Worm (Caenorhabditis elegans) whole organism, early embryonic: Measurements from ENCODE around the gene lex-1.

Experiments used
- B0310.2 ChIP-seq: sonication (generic microtip); optimal IDR thresholded peaks from 2 replicates; lab custom pipeline; 2016; ENCODE audit warnings: mild to moderate bottlenecking, missing genetic modification characterization, missing compliant biosample characterization
- F13C5.2 ChIP-seq: sonication (generic microtip); optimal IDR thresholded peaks from 2 replicates; lab custom pipeline; 2017; ENCODE audit warnings: mild to moderate bottlenecking, missing genetic modification characterization, inconsistent platforms, missing compliant biosample characterization
- aly-1 ChIP-seq: sonication (generic microtip); optimal IDR thresholded peaks from 2 replicates; lab custom pipeline; 2016; ENCODE audit warnings: missing genetic modification characterization, missing compliant biosample characterization
- ama-1 ChIP-seq: fragments of 150-350 bp; optimal IDR thresholded peaks from 2 replicates; lab custom pipeline; 2014
- ceh-13 ChIP-seq: fragments of 200-800 bp; sonication (Bioruptor generic); optimal IDR thresholded peaks from 2 replicates; lab custom pipeline; 2018; ENCODE audit warnings: mild to moderate bottlenecking, missing genetic modification characterization, missing compliant biosample characterization
- ceh-36 ChIP-seq: sonication (generic microtip); optimal IDR thresholded peaks from 2 replicates; lab custom pipeline; 2016; ENCODE audit warnings: missing genetic modification characterization, inconsistent platforms, missing compliant biosample characterization
- ets-7 ChIP-seq: sonication (generic microtip); optimal IDR thresholded peaks from 2 replicates; lab custom pipeline; 2016; ENCODE audit warnings: missing genotype, missing genetic modification characterization, missing compliant biosample characterization
- flt-1 ChIP-seq: fragments of 200-800 bp; sonication (Bioruptor generic); IDR thresholded peaks from 2 replicates; pipeline ENCODE4 v1.3.6; 2022; ENCODE audit warnings: missing genetic modification characterization, missing compliant biosample characterization
- hmbx-1 ChIP-seq: sonication (generic microtip); optimal IDR thresholded peaks from 2 replicates; lab custom pipeline; 2016; ENCODE audit warnings: mild to moderate bottlenecking, missing genetic modification characterization, missing compliant biosample characterization
- hmg-4 ChIP-seq: fragments of 200-800 bp; sonication (Bioruptor generic); optimal IDR thresholded peaks from 2 replicates; lab custom pipeline; 2018; ENCODE audit warnings: mild to moderate bottlenecking, missing genetic modification characterization, missing compliant biosample characterization
- hnd-1 ChIP-seq: sonication (generic microtip); optimal IDR thresholded peaks from 2 replicates; lab custom pipeline; 2016; ENCODE audit warnings: missing genetic modification characterization, missing compliant biosample characterization
- pes-1 ChIP-seq: fragments of 200-800 bp; sonication (Bioruptor generic); IDR thresholded peaks from 2 replicates; pipeline ENCODE4 v1.3.6; 2022; ENCODE audit warnings: missing genetic modification reagents, missing genetic modification characterization, missing compliant biosample characterization
- scrt-1 ChIP-seq: fragments of 200-800 bp; sonication (Bioruptor generic); IDR thresholded peaks from 2 replicates; pipeline ENCODE4 v1.3.6; 2022; ENCODE audit warnings: missing genetic modification characterization, missing compliant biosample characterization
- sea-1 ChIP-seq: fragments of 200-800 bp; sonication (Bioruptor generic); conservative IDR thresholded peaks from 2 replicates; pipeline ENCODE4 v1.3.6; 2022; ENCODE audit warnings: missing genetic modification characterization, missing compliant biosample characterization
- tbx-11 ChIP-seq: fragments of 200-800 bp; sonication (Bioruptor generic); IDR thresholded peaks from 2 replicates; pipeline ENCODE4 v1.3.6; 2022; ENCODE audit warnings: missing genetic modification characterization, missing compliant biosample characterization
- tbx-37 ChIP-seq: fragments of 200-800 bp; sonication (Bioruptor generic); conservative IDR thresholded peaks from 2 replicates; pipeline ENCODE4 v1.3.6; 2022; ENCODE audit warnings: missing genetic modification reagents, missing genetic modification characterization, missing compliant biosample characterization
- tra-4 ChIP-seq: sonication (generic microtip); optimal IDR thresholded peaks from 2 replicates; lab custom pipeline; 2017; ENCODE audit warnings: missing genetic modification characterization, missing compliant biosample characterization

Gene lex-1

DNA sequence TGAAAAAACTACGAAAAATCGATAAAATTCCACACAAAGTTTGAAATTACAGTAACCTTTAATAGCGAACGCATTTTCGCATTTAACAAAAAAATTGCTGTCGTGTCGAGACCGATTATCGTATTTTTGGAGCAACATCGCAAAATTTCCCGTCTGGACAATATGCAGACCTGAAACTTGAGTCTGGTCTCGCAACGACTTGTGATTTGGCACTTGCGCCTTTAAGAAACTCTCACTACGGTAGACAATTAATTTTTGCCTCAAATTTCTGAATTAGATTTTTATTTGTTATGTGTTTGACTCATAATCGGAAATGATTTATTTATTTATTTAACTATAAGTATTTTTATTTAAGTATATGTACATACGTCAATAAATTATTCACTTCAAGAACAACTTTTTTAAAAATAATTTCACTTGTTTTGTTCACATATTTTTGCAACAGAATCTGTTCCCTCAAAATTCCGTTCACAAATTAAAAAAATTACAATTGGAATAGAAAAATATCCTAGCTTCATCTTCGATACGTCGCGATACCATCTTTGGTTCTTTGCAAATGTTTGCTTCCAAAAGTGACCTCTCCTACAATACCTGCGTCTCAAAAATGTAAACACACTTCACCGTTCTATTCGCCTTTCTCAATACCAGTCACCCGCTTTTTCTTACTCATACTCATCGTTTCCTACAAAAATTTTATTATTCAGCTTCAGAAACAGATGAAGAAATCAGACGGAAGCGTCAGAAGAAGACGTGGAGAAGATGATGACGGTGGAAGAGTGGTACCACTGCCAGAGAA lies 31.5 kb upstream of the lex-1 start, which contains the start of gene T12G3.4:
T12G3.4 (plus strand) TSS at position 705 of the 796 bp plus-strand sequence.
- TF ChIP-seq tbx-37 (GFP tag; lab: Robert Waterston, UW): no peak
- no peak for TF ChIP-seq ceh-36 (tag; lab: Kevin White, UChicago)
- TF ChIP-seq B0310.2 (tag; lab: Kevin White, UChicago): no peak
- no peak for TF ChIP-seq hmg-4 (GFP tag; lab: Kevin White, UChicago)
- TF ChIP-seq ets-7: no peak
- no peak for TF ChIP-seq F13C5.2 (tag; lab: Kevin White, UChicago)
- no peak for TF ChIP-seq flt-1
- TF ChIP-seq sea-1 (GFP tag; lab: Robert Waterston, UW): no peak
- TF ChIP-seq hmbx-1 (tag; lab: Kevin White, UChicago): no peak
- no peak for TF ChIP-seq hnd-1 (tag; lab: Kevin White, UChicago)
- TF ChIP-seq aly-1 (tag; lab: Kevin White, UChicago): no peak
- no peak for TF ChIP-seq tra-4 (tag; lab: Kevin White, UChicago)
- no peak for TF ChIP-seq tbx-11 (GFP tag; lab: Robert Waterston, UW)
- TF ChIP-seq ama-1 (lab: Kevin White, UChicago): no peak
- no peak for TF ChIP-seq pes-1 (GFP tag; lab: Robert Waterston, UW)
- no peak for TF ChIP-seq ceh-13
- TF ChIP-seq scrt-1 (GFP tag; lab: Robert Waterston, UW): no peak

DNA sequence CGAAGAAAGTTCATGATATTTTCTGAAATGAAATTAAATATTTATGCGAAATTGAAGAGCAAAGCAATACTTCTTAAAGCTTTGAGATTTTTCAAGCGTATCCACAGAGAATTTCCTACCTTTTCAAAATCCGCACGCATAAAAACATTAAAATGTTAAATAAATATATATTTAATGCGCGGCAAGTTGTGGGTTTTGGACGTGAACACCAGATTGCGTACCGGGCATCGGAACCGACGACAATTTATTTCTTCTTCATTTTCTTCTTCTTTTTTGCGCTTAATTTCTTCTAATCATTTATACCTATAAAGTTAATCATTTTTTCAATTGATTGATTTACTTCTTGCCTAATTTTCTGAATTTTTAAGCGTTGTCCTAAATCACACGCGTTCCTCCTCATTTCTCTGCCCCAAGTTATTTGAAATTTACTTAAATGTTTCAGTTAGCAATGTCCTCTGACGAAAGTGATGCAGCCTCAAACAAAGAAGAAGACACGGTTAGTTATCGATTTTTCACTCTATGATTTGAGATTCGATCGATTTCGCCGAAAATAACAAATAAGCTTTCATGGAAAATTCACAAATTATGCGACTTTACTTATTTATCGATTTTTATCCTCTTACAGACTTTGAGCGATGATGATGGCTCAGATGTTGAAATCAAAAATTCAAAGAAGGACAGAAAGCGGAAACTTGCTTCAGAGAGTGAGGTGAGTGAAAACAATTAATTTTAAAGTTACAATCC lies 28.1 kb upstream of the lex-1 start, which contains the start of the genes bre-5 and spt-5:
bre-5 (minus strand) TSS at position 167 of the 744 bp plus-strand sequence.
spt-5 (plus strand) TSS at position 443 of the 744 bp plus-strand sequence.
- TF ChIP-seq ceh-13 (no peak), tra-4 (tag; lab: Kevin White, UChicago) (no peak), aly-1 (tag; lab: Kevin White, UChicago) (no peak), tbx-11 (GFP tag; lab: Robert Waterston, UW) (no peak), tbx-37 (GFP tag; lab: Robert Waterston, UW) (no peak), hnd-1 (tag; lab: Kevin White, UChicago) (no peak), hmbx-1 (tag; lab: Kevin White, UChicago) (no peak)

DNA sequence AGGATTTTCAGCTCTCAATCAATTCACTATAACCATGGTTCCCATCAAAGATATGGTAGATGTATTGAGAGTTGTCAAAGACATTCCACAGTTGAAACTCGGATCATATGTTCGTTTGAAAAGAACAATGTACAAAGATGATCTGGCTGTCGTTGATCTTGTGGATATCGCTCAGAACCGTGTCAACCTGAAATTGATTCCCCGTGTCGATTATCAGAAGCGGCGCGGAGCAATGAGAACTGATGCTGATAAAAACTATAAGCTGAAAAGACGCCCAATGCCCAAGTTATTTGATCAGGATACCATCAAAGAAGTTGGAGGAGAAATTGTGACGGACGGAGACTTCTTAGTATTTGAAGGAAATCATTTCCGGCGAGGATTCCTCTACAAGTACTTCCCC lies 26.8 kb upstream of the lex-1 start:
- TF ChIP-seq pes-1 (GFP tag; lab: Robert Waterston, UW) (no peak), ceh-36 (tag; lab: Kevin White, UChicago) (no peak), tbx-37 (GFP tag; lab: Robert Waterston, UW) (no peak), sea-1 (GFP tag; lab: Robert Waterston, UW) (no peak), aly-1 (tag; lab: Kevin White, UChicago) (no peak), scrt-1 (GFP tag; lab: Robert Waterston, UW) (no peak), F13C5.2 (tag; lab: Kevin White, UChicago) (no peak), flt-1 (no peak)

DNA sequence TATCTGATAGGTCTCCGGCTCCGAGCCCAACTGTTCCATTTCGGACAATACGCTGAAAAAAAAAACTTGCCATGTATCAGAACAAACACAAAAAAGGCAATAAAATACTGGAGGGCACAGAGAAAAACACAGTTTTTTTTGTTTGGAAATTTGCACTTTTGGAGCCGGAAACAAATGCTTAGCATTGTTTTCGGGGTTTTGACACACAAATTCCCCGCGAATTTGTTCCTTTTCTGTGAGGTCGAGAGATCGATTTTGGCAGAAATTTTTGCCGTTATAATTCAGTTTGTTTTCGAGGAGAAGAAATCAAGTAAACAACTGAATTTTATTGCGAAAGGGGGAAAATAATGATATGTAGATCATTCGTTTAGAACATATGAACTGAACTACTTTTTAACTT lies 22.7 kb upstream of the lex-1 start, which contains the start of gene K08E4.2:
K08E4.2 (minus strand) TSS at position 54 of the 400 bp plus-strand sequence.
- TF ChIP-seq F13C5.2 (tag; lab: Kevin White, UChicago): no peak
- TF ChIP-seq hmbx-1 (tag; lab: Kevin White, UChicago): no peak
- no peak for TF ChIP-seq hnd-1 (tag; lab: Kevin White, UChicago)
- TF ChIP-seq tra-4 (tag; lab: Kevin White, UChicago): no peak

DNA sequence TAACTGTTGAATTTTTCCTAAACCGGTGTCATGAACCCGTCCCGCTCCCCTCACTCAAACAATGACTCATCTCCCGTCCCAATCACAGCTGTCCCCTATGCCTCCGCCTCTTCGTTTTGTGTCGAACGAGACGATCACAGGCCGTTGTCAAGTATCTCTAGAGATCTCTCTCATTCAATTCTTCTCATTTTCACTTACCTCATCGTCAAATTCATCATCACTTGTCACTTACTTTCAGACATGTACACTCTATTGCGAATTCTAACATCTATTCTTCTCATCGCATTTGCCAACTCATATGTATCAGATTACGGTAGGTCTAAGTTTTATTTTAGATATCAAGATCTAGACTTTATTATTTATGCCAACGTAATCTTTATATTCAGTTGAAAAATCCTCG lies 21.8 kb upstream of the lex-1 start, which contains the start of gene K08E4.3:
K08E4.3 (plus strand) TSS at position 235 of the 400 bp plus-strand sequence.
- TF ChIP-seq hnd-1 (tag; lab: Kevin White, UChicago): no peak
- TF ChIP-seq ceh-36 (tag; lab: Kevin White, UChicago): no peak
- TF ChIP-seq tbx-37 (GFP tag; lab: Robert Waterston, UW): no peak
- TF ChIP-seq B0310.2 (tag; lab: Kevin White, UChicago): no peak
- TF ChIP-seq tbx-11 (GFP tag; lab: Robert Waterston, UW): no peak
- TF ChIP-seq pes-1 (GFP tag; lab: Robert Waterston, UW): no peak
- no peak for TF ChIP-seq F13C5.2 (tag; lab: Kevin White, UChicago)

DNA sequence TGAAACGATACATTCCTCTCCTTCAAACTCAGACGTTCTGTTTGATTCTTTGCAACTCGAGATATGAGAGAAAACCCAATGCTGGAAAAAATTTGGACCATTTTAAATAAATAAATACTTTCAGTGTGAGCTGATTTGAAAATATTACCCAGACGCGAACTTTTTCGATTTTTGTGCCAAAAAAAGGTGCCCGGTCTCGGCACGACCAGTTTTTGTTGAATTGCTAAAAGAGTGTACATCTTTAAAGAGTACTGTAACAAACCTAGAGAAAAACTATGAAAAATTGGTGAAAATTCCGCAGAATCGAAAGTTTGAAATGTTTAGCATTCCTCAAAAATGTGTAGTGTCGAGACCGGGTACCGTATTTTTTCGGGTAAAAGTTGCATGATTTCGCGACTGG lies 18.0 kb upstream of the lex-1 start, which contains the start of gene K08E4.8:
K08E4.8 (minus strand) TSS at position 101 of the 400 bp plus-strand sequence.
- TF ChIP-seq hmbx-1 (tag; lab: Kevin White, UChicago): no peak

DNA sequence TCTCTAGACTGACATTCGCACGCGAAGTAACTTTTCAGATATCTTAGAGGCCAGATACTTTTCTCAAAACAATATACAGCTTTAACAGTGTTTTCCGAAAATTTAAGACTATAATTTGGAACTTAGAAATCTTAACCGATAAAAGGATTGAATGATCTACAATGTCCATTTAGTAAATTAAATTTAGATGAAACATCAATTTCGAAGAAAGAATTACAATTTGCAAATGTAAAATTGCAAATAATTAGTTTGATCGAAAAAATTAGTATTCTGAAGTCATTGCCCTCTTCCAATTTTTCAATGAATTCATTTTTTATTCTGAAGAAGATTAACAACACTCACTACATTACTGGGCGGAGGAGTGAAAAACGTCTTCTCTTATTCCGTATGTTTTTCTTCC lies 10.7 kb upstream of the lex-1 start, which contains the start of gene bath-37:
bath-37 (plus strand) TSS at position 301 of the 400 bp plus-strand sequence.
- no peak for TF ChIP-seq ama-1 (lab: Kevin White, UChicago)
- no peak for TF ChIP-seq sea-1 (GFP tag; lab: Robert Waterston, UW)
- TF ChIP-seq B0310.2 (tag; lab: Kevin White, UChicago): no peak
- TF ChIP-seq hmbx-1 (tag; lab: Kevin White, UChicago): no peak
- no peak for TF ChIP-seq ets-7
- no peak for TF ChIP-seq tra-4 (tag; lab: Kevin White, UChicago)
- TF ChIP-seq F13C5.2 (tag; lab: Kevin White, UChicago): no peak
- no peak for TF ChIP-seq tbx-37 (GFP tag; lab: Robert Waterston, UW)
- TF ChIP-seq hmg-4 (GFP tag; lab: Kevin White, UChicago): no peak
- TF ChIP-seq tbx-11 (GFP tag; lab: Robert Waterston, UW): no peak
- TF ChIP-seq flt-1: no peak
- TF ChIP-seq ceh-13: no peak
